Fruit fly (Drosophila melanogaster) whole organism, pupa: ENCODE measurements around the gene Argk1.

Experiments
- CG10348 ChIP-seq: fragments of 200-800 bp; sonication (Bioruptor generic); IDR thresholded peaks from 2 replicates; pipeline ENCODE4 v1.3.6; 2022; ENCODE audit warnings: missing biosample characterization, missing genetic modification characterization
- CG12605 ChIP-seq: fragments of 200-800 bp; sonication (Bioruptor generic); IDR thresholded peaks from 2 replicates; pipeline ENCODE4 v1.3.6; 2022; ENCODE audit warnings: missing biosample characterization, missing genetic modification characterization
- CG13204 ChIP-seq: fragments of 200-800 bp; sonication (Bioruptor generic); optimal IDR thresholded peaks from 2 replicates; lab custom pipeline; 2018; ENCODE audit warnings: missing biosample characterization, mild to moderate bottlenecking, missing genetic modification characterization, moderate library complexity
- CG14655 ChIP-seq: fragments of 200-800 bp; sonication (Bioruptor generic); optimal IDR thresholded peaks from 3 replicates; lab custom pipeline; 2017; ENCODE audit warnings: mild to moderate bottlenecking, missing biosample characterization, missing genetic modification reagents, missing genetic modification characterization
- CG34367 ChIP-seq: fragments of 200-800 bp; sonication (Bioruptor generic); optimal IDR thresholded peaks from 2 replicates; lab custom pipeline; 2018; ENCODE audit warnings: missing biosample characterization, mild to moderate bottlenecking, missing genetic modification characterization
- CG9948 ChIP-seq: fragments of 200-800 bp; sonication (Bioruptor generic); optimal IDR thresholded peaks from 2 replicates; lab custom pipeline; 2018; ENCODE audit warnings: missing biosample characterization, mild to moderate bottlenecking, missing genetic modification characterization, moderate library complexity
- Pif1B ChIP-seq: fragments of 200-800 bp; sonication (Bioruptor generic); optimal IDR thresholded peaks from 3 replicates; lab custom pipeline; 2016; ENCODE audit warnings: missing biosample characterization, missing genetic modification characterization
- fd96Ca ChIP-seq: fragments of 200-800 bp; sonication (Bioruptor generic); IDR thresholded peaks from 3 replicates; pipeline ENCODE4 v1.3.6; 2022; ENCODE audit warnings: missing biosample characterization, missing genetic modification characterization
- gl ChIP-seq: fragments of 200-800 bp; sonication (Bioruptor generic); optimal IDR thresholded peaks from 2 replicates; lab custom pipeline; 2018; ENCODE audit warnings: missing biosample characterization, mild to moderate bottlenecking, missing genetic modification characterization

DNA sequence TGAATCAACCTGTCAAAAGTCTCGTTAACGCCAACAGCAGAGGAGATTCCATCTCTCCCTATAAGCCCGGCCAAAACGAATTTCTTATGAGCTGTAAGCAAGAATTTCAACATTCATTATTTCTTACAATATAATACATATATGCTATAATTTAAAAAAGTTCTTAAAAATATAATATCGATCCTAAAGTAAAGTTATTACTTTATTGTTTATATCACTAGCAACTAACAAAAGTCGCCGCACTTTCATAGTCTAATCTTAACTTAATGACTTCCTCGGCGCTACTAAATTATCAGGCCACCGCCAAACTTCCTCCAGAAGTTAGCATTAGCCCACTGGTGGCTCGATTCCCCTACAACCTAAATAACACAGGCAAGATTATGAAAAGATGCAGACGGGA is 32.3 kb downstream of the Argk1 start:
- TF ChIP-seq CG12605 (GFP tag; lab: Robert Waterston, UW): no peak
- no peak for TF ChIP-seq CG10348
- no peak for TF ChIP-seq gl (tag; lab: Kevin White, UChicago)
- peak; percentile 39 for TF ChIP-seq CG14655
- peak; percentile 54 for TF ChIP-seq CG9948 (tag; lab: Kevin White, UChicago)
- TF ChIP-seq fd96Ca: no peak
- peak; percentile 20 for TF ChIP-seq CG34367 (tag; lab: Kevin White, UChicago)
- no peak for TF ChIP-seq CG13204 (GFP tag; lab: Kevin White, UChicago)
- peak; percentile 28 for TF ChIP-seq Pif1B (GFP tag; lab: Kevin White, UChicago)
